Worm (Caenorhabditis elegans) whole organism, midembryonic: ENCODE results near the gene F10E9.12.
A peak's percentile ranks its signal among the peaks of the same experiment; 100 is the strongest.

ENCODE experiments used
- T22C8.4 ChIP-seq: fragments of 200-800 bp; sonication (Bioruptor generic); IDR thresholded peaks from 2 replicates; pipeline ENCODE4 v1.3.6; 2022; ENCODE audit warnings: missing genetic modification characterization, missing compliant biosample characterization
- cog-1 ChIP-seq: sonication (generic microtip); optimal IDR thresholded peaks from 2 replicates; lab custom pipeline; 2016; ENCODE audit warnings: missing genetic modification characterization, missing compliant biosample characterization
- flt-1 ChIP-seq: fragments of 200-800 bp; sonication (Bioruptor generic); IDR thresholded peaks from 2 replicates; pipeline ENCODE4 v1.3.6; 2022; ENCODE audit warnings: missing genetic modification characterization, missing compliant biosample characterization
- klf-2 ChIP-seq: fragments of 200-800 bp; sonication (Bioruptor generic); conservative IDR thresholded peaks from 2 replicates; pipeline ENCODE4 v1.3.6; 2022; ENCODE audit warnings: missing genetic modification reagents, missing genetic modification characterization, missing compliant biosample characterization
- med-1 ChIP-seq: sonication (generic microtip); optimal IDR thresholded peaks from 2 replicates; lab custom pipeline; 2017; ENCODE audit warnings: missing genetic modification characterization, mild to moderate bottlenecking, missing compliant biosample characterization, antibody characterized with exemption, missing genetic modification reagents; ENCODE audit not compliant: insufficient read depth
- ref-1 ChIP-seq: fragments of 200-800 bp; sonication (Bioruptor generic); conservative IDR thresholded peaks from 2 replicates; pipeline ENCODE4 v1.3.6; 2022; ENCODE audit warnings: missing genetic modification reagents, missing genetic modification characterization, missing compliant biosample characterization
- tab-1 ChIP-seq: fragments of 200-800 bp; sonication (Bioruptor generic); IDR thresholded peaks from 2 replicates; pipeline ENCODE4 v1.3.6; 2022; ENCODE audit warnings: missing genetic modification characterization, missing compliant biosample characterization
- ztf-23 ChIP-seq: fragments of 200-800 bp; sonication (Bioruptor generic); IDR thresholded peaks from 2 replicates; pipeline ENCODE4 v1.3.6; 2022; ENCODE audit warnings: missing genetic modification reagents, missing genetic modification characterization, missing compliant biosample characterization
- ztf-29 ChIP-seq: fragments of 200-800 bp; sonication (Bioruptor generic); IDR thresholded peaks from 2 replicates; pipeline ENCODE4 v1.3.6; 2022; ENCODE audit warnings: missing genetic modification reagents, missing genetic modification characterization, missing compliant biosample characterization

The F10E9.12 gene

ce11 chrIII:8289181-8289580 lies 35.2 kb upstream of the F10E9.12 start:
- no peak for TF ChIP-seq cog-1 (tag; lab: Kevin White, UChicago)
- no peak for TF ChIP-seq flt-1
- TF ChIP-seq T22C8.4, result no peak
- no peak for TF ChIP-seq tab-1 (GFP tag; lab: Robert Waterston, UW)
- no peak for TF ChIP-seq ztf-29 (GFP tag; lab: Robert Waterston, UW)
- TF ChIP-seq klf-2, result no peak

ce11 chrIII:8291268-8292032 lies 32.9 kb upstream of the F10E9.12 start:
- TF ChIP-seq ztf-29 (GFP tag; lab: Robert Waterston, UW) (no peak), ztf-23 (GFP tag; lab: Robert Waterston, UW) (no peak), klf-2 (no peak), T22C8.4 (no peak), flt-1 (no peak), med-1 (GFP tag; lab: Kevin White, UChicago) (no peak), tab-1 (GFP tag; lab: Robert Waterston, UW) (no peak)

DNA sequence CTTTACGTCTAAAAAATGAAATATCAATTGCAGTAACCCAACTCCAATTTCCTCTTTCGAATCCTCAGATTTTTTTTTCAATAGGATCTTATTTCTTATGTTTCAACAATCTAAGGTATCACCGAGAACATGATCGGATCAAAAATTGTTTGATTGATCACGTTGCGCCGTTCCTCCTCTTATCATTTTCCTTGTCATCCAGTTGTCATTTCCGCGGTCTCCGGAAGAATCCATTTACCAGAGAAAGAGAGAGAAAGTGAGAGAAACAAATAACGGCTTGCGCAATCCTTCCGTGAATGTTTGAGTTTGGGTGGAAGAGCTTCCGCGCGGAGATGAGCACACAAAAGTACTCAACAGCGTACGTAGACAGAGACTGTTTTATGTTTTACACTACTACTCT lies 31.1 kb upstream of the F10E9.12 start:
- TF ChIP-seq tab-1 (GFP tag; lab: Robert Waterston, UW) (no peak), T22C8.4 (no peak), ztf-23 (GFP tag; lab: Robert Waterston, UW) (no peak), flt-1 (no peak), ref-1 (GFP tag; lab: Robert Waterston, UW) (no peak), cog-1 (tag; lab: Kevin White, UChicago) (no peak), ztf-29 (GFP tag; lab: Robert Waterston, UW) (no peak), klf-2 (no peak), med-1 (GFP tag; lab: Kevin White, UChicago) (no peak)

DNA sequence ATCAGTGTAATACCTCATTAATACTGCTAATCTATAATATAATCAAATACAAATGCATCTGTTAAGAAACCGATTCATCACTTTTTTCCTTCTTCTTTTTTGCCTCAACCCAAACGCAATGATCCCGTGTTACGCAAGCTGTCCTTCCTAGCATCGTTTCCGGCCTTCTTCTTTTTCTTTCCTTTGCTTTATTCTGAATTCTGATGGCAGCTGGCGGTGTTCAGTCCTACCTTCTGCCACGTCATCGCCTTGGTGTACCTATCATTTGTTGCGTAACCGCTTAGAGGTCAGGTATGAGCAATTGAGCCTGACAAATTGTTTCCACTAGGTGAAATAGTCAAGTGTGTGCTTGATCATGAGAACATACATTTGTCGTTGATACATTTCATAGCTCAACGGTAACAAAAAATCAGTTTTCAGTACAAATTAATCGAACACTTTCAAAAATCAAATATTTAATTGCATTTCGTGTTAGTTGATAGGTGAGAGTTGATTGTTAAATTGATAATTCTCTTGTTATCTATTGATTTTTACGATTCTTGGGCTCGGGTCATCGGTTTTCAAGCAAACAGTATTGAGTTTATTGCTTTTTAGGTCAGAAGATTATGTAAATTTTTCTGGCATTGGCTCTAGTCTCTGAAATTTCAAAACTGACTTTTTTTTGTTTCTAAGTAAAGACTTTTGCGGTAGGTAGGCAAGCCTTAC lies 26.0 kb upstream of the F10E9.12 start:
- TF ChIP-seq ztf-29 (GFP tag; lab: Robert Waterston, UW) (no peak), klf-2 (no peak), ref-1 (GFP tag; lab: Robert Waterston, UW) (no peak), T22C8.4 (no peak), ztf-23 (GFP tag; lab: Robert Waterston, UW) (no peak), med-1 (GFP tag; lab: Kevin White, UChicago) (no peak), flt-1 (no peak), cog-1 (tag; lab: Kevin White, UChicago) (no peak), tab-1 (GFP tag; lab: Robert Waterston, UW) (no peak)

ce11 chrIII:8299078-8299587 lies 25.2 kb upstream of the F10E9.12 start:
- TF ChIP-seq tab-1 (GFP tag; lab: Robert Waterston, UW), result 0 out of 2 replicates have a peak, but pooled peaks have one; percentile 66
- no peak for TF ChIP-seq ztf-23 (GFP tag; lab: Robert Waterston, UW)

- TF ChIP-seq ref-1 (GFP tag; lab: Robert Waterston, UW) (no peak), tab-1 (GFP tag; lab: Robert Waterston, UW) (no peak), flt-1 (no peak), T22C8.4 (no peak), klf-2 (no peak), med-1 (GFP tag; lab: Kevin White, UChicago) (no peak), ztf-23 (GFP tag; lab: Robert Waterston, UW) (no peak), ztf-29 (GFP tag; lab: Robert Waterston, UW) (no peak), cog-1 (tag; lab: Kevin White, UChicago) (no peak)
Measured at ce11 chrIII:8299734-8300133, 24.6 kb upstream of the F10E9.12 start.

ce11 chrIII:8300860-8301396 lies 23.4 kb upstream of the F10E9.12 start:
- TF ChIP-seq flt-1 (0 out of 2 replicates have a peak, but pooled peaks have one; percentile 15), ref-1 (GFP tag; lab: Robert Waterston, UW) (no peak), cog-1 (tag; lab: Kevin White, UChicago) (no peak), tab-1 (GFP tag; lab: Robert Waterston, UW) (no peak)

DNA sequence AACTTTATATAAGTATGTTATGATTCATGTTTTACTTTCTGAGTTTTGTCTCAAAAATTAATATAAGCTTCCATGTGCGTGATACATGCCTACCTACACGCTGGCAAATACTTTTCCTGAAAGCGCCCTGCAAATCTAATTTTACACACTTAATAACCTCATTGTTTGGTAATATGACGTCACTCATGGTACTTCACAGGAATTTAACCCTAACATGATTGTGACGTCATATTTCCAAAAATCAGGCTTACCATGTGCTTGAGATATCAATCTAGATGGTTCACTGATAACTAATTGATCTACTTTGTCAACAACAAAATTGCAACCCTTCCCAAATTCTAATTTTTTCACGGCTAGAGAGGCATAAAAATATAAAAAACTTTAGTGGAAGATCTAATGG lies 20.9 kb upstream of the F10E9.12 start:
- no peak for TF ChIP-seq klf-2
- no peak for TF ChIP-seq ztf-29 (GFP tag; lab: Robert Waterston, UW)
- no peak for TF ChIP-seq ztf-23 (GFP tag; lab: Robert Waterston, UW)
- TF ChIP-seq cog-1 (tag; lab: Kevin White, UChicago), result no peak

DNA sequence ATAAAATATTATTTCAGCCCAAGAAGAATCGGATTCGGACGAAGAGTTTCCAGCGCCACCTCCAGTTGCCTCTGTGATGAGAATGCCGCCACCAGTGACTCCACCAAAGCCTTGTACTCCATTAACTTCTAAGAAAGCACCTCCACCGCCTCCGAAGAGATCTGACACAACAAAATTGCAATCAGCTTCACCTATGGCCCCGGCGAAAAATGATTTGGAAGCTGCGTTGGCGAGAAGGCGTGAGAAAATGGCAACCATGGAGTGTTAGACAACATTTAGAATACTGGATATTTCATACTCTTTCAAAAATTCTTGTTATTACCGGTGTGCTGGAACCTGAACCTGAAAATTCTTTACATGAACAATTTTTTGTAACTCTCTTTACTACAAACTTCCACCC lies 19.0 kb upstream of the F10E9.12 start:
- TF ChIP-seq klf-2 (no peak), ref-1 (GFP tag; lab: Robert Waterston, UW) (no peak), ztf-23 (GFP tag; lab: Robert Waterston, UW) (no peak), flt-1 (no peak)

DNA sequence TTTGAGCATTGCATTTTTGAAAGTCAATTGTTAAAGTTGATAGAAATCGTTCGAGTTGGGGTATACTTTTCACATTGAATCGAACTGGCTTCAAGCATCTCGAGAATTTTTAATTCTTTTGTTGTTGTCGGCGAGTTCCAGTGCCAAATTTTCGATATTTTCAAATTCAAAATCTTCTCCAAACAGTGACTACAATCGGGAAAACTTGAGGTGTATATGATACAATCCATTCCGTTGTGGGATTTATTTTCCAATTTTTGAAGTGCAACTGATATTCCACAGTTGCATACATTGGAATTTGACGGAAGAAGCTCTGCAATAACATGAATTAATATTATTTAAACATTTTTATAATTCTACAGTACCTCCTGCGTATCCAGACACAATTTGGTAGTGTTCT lies 18.5 kb upstream of the F10E9.12 start:
- TF ChIP-seq tab-1 (GFP tag; lab: Robert Waterston, UW) (no peak), med-1 (GFP tag; lab: Kevin White, UChicago) (no peak), ztf-23 (GFP tag; lab: Robert Waterston, UW) (no peak), ref-1 (GFP tag; lab: Robert Waterston, UW) (no peak), T22C8.4 (no peak), flt-1 (no peak), klf-2 (no peak), cog-1 (tag; lab: Kevin White, UChicago) (no peak), ztf-29 (GFP tag; lab: Robert Waterston, UW) (no peak)
